Worm (Caenorhabditis elegans) whole organism, young adult: ENCODE data around the gene K03B4.4.

Experiments
- B0019.2 ChIP-seq: fragments of 200-800 bp; sonication (Bioruptor generic); conservative IDR thresholded peaks from 2 replicates; pipeline ENCODE4 v1.3.6; 2022; ENCODE audit warnings: missing genetic modification reagents, missing genetic modification characterization, missing compliant biosample characterization
- B0035.1 ChIP-seq: sonication (generic microtip); optimal IDR thresholded peaks from 2 replicates; lab custom pipeline; 2016; ENCODE audit warnings: missing genetic modification characterization, mild to moderate bottlenecking, missing compliant biosample characterization, missing genotype, missing genetic modification reagents
- C17E4.6 ChIP-seq: fragments of 200-800 bp; sonication (Bioruptor generic); IDR thresholded peaks from 2 replicates; pipeline ENCODE4 v1.3.6; 2022; ENCODE audit warnings: missing genetic modification reagents, missing genetic modification characterization, missing compliant biosample characterization
- D2030.7 ChIP-seq: fragments of 200-800 bp; sonication (Bioruptor generic); IDR thresholded peaks from 2 replicates; pipeline ENCODE4 v1.3.6; 2022; ENCODE audit warnings: missing genetic modification reagents, missing genetic modification characterization, missing compliant biosample characterization
- F10E7.11 ChIP-seq: sonication (generic microtip); optimal IDR thresholded peaks from 2 replicates; lab custom pipeline; 2017; ENCODE audit warnings: mild to moderate bottlenecking, missing genetic modification characterization, moderate library complexity, missing compliant biosample characterization
- F23B12.7 ChIP-seq: sonication (generic microtip); optimal IDR thresholded peaks from 2 replicates; lab custom pipeline; 2017; ENCODE audit warnings: missing genetic modification characterization, mild to moderate bottlenecking, missing compliant biosample characterization, antibody characterized with exemption, moderate library complexity; ENCODE audit not compliant: insufficient read depth
- F49E8.2 ChIP-seq: sonication (generic microtip); optimal IDR thresholded peaks from 3 replicates; lab custom pipeline; 2017; ENCODE audit warnings: missing genetic modification characterization, mild to moderate bottlenecking, missing compliant biosample characterization, antibody characterized with exemption, moderate library complexity; ENCODE audit not compliant: insufficient read depth
- F57A8.1 ChIP-seq: fragments of 200-800 bp; sonication (Bioruptor generic); optimal IDR thresholded peaks from 2 replicates; lab custom pipeline; 2018; ENCODE audit warnings: mild to moderate bottlenecking, missing genetic modification characterization, moderate library complexity, missing compliant biosample characterization
- Y53F4B.3 ChIP-seq: fragments of 200-800 bp; sonication (Bioruptor generic); IDR thresholded peaks from 2 replicates; pipeline ENCODE4 v1.3.6; 2022; ENCODE audit warnings: missing genetic modification reagents, missing genetic modification characterization, missing compliant biosample characterization
- Y53G8AR.9 ChIP-seq: fragments of 200-800 bp; sonication (Bioruptor generic); conservative IDR thresholded peaks from 2 replicates; pipeline ENCODE4 v1.3.6; 2022; ENCODE audit warnings: missing genetic modification reagents, missing genetic modification characterization, missing compliant biosample characterization
- Y56A3A.18 ChIP-seq: fragments of 200-800 bp; sonication (Bioruptor generic); IDR thresholded peaks from 2 replicates; pipeline ENCODE4 v1.3.6; 2022; ENCODE audit warnings: missing genetic modification reagents, missing genetic modification characterization, missing compliant biosample characterization
- ama-1 ChIP-seq, 3 experiments: fragments of 150-350 bp in 1 of 3; sonication (generic microtip) in 2 of 3; optimal IDR thresholded peaks; 2 replicates each; lab custom pipeline; 2014 to 2018; ENCODE audit warnings: missing biosample characterization in 2 of 3, missing genetic modification characterization in 2 of 3, missing genetic modification reagents in 2 of 3
- aptf-2 ChIP-seq: fragments of 200-800 bp; sonication (Bioruptor generic); conservative IDR thresholded peaks from 2 replicates; pipeline ENCODE4 v1.3.6; 2022; ENCODE audit warnings: missing genetic modification reagents, missing genetic modification characterization, missing compliant biosample characterization
- attf-6 ChIP-seq: fragments of 200-800 bp; sonication (Bioruptor generic); IDR thresholded peaks from 2 replicates; pipeline ENCODE4 v1.3.6; 2022; ENCODE audit warnings: missing genetic modification reagents, missing genetic modification characterization, missing compliant biosample characterization
- cebp-1 ChIP-seq, 2 experiments: fragments of 200-800 bp in 1 of 2; sonication (Bioruptor generic) in 1 of 2; sonication (generic microtip) in 1 of 2; IDR thresholded peaks in 1 of 2; optimal IDR thresholded peaks in 1 of 2; 2 replicates each; pipeline versions ENCODE4 v1.3.6 to Lab custom; 2017 to 2022; ENCODE audit warnings: missing compliant biosample characterization in 2 of 2, missing genetic modification characterization in 2 of 2, mild to moderate bottlenecking in 1 of 2, missing genetic modification reagents in 1 of 2, moderate library complexity in 1 of 2
- cebp-2 ChIP-seq: fragments of 200-800 bp; sonication (Bioruptor generic); IDR thresholded peaks from 2 replicates; pipeline ENCODE4 v1.3.6; 2022; ENCODE audit warnings: missing genetic modification characterization, missing compliant biosample characterization
- ceh-100 ChIP-seq: fragments of 200-800 bp; sonication (Bioruptor generic); IDR thresholded peaks from 2 replicates; pipeline ENCODE4 v1.3.6; 2022; ENCODE audit warnings: missing genetic modification reagents, missing genetic modification characterization, missing compliant biosample characterization
- ceh-27 ChIP-seq: fragments of 200-800 bp; sonication (Bioruptor generic); optimal IDR thresholded peaks from 2 replicates; lab custom pipeline; 2018; ENCODE audit warnings: mild to moderate bottlenecking, missing genetic modification characterization, moderate library complexity, missing compliant biosample characterization
- ceh-58 ChIP-seq: fragments of 200-800 bp; sonication (Bioruptor generic); IDR thresholded peaks from 2 replicates; pipeline ENCODE4 v1.3.6; 2022; ENCODE audit warnings: missing genetic modification characterization, missing compliant biosample characterization
- ceh-79 ChIP-seq: sonication (generic microtip); optimal IDR thresholded peaks from 2 replicates; lab custom pipeline; 2017; ENCODE audit warnings: mild to moderate bottlenecking, missing genetic modification characterization, missing compliant biosample characterization
- ceh-91 ChIP-seq: fragments of 200-800 bp; sonication (Bioruptor generic); IDR thresholded peaks from 2 replicates; pipeline ENCODE4 v1.3.6; 2022; ENCODE audit warnings: missing genetic modification reagents, missing genetic modification characterization, missing compliant biosample characterization
- die-1 ChIP-seq: sonication (generic microtip); optimal IDR thresholded peaks from 2 replicates; lab custom pipeline; 2016; ENCODE audit warnings: missing genotype, mild to moderate bottlenecking, missing genetic modification characterization, missing compliant biosample characterization
- ekl-4 ChIP-seq: fragments of 200-800 bp; sonication (Bioruptor generic); IDR thresholded peaks from 2 replicates; pipeline ENCODE4 v1.3.6; 2022; ENCODE audit warnings: missing genetic modification reagents, missing genetic modification characterization, missing compliant biosample characterization
- gei-17 ChIP-seq: fragments of 200-800 bp; sonication (Bioruptor generic); optimal IDR thresholded peaks from 2 replicates; lab custom pipeline; 2018; ENCODE audit warnings: mild to moderate bottlenecking, missing genetic modification characterization, missing compliant biosample characterization
- hlh-12 ChIP-seq: sonication (generic microtip); optimal IDR thresholded peaks from 2 replicates; lab custom pipeline; 2016; ENCODE audit warnings: missing genetic modification characterization, missing compliant biosample characterization
- hlh-26 ChIP-seq: fragments of 200-800 bp; sonication (Bioruptor generic); conservative IDR thresholded peaks from 2 replicates; pipeline ENCODE4 v1.3.6; 2022; ENCODE audit warnings: missing genetic modification reagents, missing genetic modification characterization, missing compliant biosample characterization
- hmg-1.2 ChIP-seq: fragments of 200-800 bp; sonication (Bioruptor generic); IDR thresholded peaks from 2 replicates; pipeline ENCODE4 v1.3.6; 2022; ENCODE audit warnings: missing genetic modification reagents, missing genetic modification characterization, missing compliant biosample characterization
- lag-1 ChIP-seq: fragments of 200-800 bp; sonication (Bioruptor generic); IDR thresholded peaks from 2 replicates; pipeline ENCODE4 v1.3.6; 2022; ENCODE audit warnings: missing genetic modification reagents, missing genetic modification characterization, missing compliant biosample characterization
- let-607 ChIP-seq, 2 experiments: fragments of 200-800 bp in 1 of 2; sonication (Bioruptor generic) in 1 of 2; sonication (generic microtip) in 1 of 2; optimal IDR thresholded peaks; 2 replicates each; lab custom pipeline; 2016 to 2018; ENCODE audit warnings: mild to moderate bottlenecking in 2 of 2, missing compliant biosample characterization in 2 of 2, missing genetic modification characterization in 2 of 2, moderate library complexity in 2 of 2, missing genotype in 1 of 2
- lir-1 ChIP-seq: fragments of 200-800 bp; sonication (Bioruptor generic); conservative IDR thresholded peaks from 2 replicates; pipeline ENCODE4 v1.3.6; 2022; ENCODE audit warnings: missing genetic modification reagents, missing genetic modification characterization, missing compliant biosample characterization
- madf-10 ChIP-seq: sonication (generic microtip); optimal IDR thresholded peaks from 2 replicates; lab custom pipeline; 2016; ENCODE audit warnings: mild to moderate bottlenecking, missing genetic modification characterization, missing compliant biosample characterization
- madf-6 ChIP-seq: fragments of 200-800 bp; sonication (Bioruptor generic); IDR thresholded peaks from 2 replicates; pipeline ENCODE4 v1.3.6; 2022; ENCODE audit warnings: missing genetic modification reagents, missing genetic modification characterization, missing compliant biosample characterization
- mel-28 ChIP-seq: sonication (generic microtip); optimal IDR thresholded peaks from 2 replicates; lab custom pipeline; 2016; ENCODE audit warnings: borderline replicate concordance, mild to moderate bottlenecking, missing genetic modification characterization, missing compliant biosample characterization
- nhr-27 ChIP-seq: fragments of 200-800 bp; sonication (Bioruptor generic); optimal IDR thresholded peaks from 2 replicates; lab custom pipeline; 2018; ENCODE audit warnings: mild to moderate bottlenecking, missing genetic modification characterization, moderate library complexity, missing compliant biosample characterization
- nhr-80 ChIP-seq: sonication (generic microtip); optimal IDR thresholded peaks from 2 replicates; lab custom pipeline; 2016; ENCODE audit warnings: missing genetic modification characterization, missing compliant biosample characterization
- rcor-1 ChIP-seq: fragments of 200-800 bp; sonication (Bioruptor generic); IDR thresholded peaks from 2 replicates; pipeline ENCODE4 v1.3.6; 2022; ENCODE audit warnings: missing genetic modification reagents, missing genetic modification characterization, missing compliant biosample characterization
- rec-8 ChIP-seq, 2 experiments: sonication (generic microtip); optimal IDR thresholded peaks; 2 replicates each; lab custom pipeline; 2016; ENCODE audit warnings: mild to moderate bottlenecking in 2 of 2, missing genetic modification characterization in 2 of 2, missing genetic modification reagents in 2 of 2, missing genotype in 2 of 2, missing biosample characterization in 1 of 2, missing compliant biosample characterization in 1 of 2, moderate library complexity in 1 of 2
- repo-1 ChIP-seq: sonication (generic microtip); optimal IDR thresholded peaks from 2 replicates; lab custom pipeline; 2017; ENCODE audit warnings: mild to moderate bottlenecking, missing genetic modification characterization, missing compliant biosample characterization
- snpc-1.3 ChIP-seq: sonication (generic microtip); optimal IDR thresholded peaks from 2 replicates; lab custom pipeline; 2017; ENCODE audit warnings: missing genetic modification characterization, mild to moderate bottlenecking, missing compliant biosample characterization, antibody characterized with exemption, moderate library complexity, missing genotype, missing genetic modification reagents; ENCODE audit not compliant: insufficient read depth
- snpc-3.4 ChIP-seq: sonication (generic microtip); optimal IDR thresholded peaks from 2 replicates; lab custom pipeline; 2017; ENCODE audit warnings: missing genetic modification characterization, mild to moderate bottlenecking, missing compliant biosample characterization, antibody characterized with exemption, moderate library complexity, missing genotype, missing genetic modification reagents
- tbp1 ChIP-seq: fragments of 200-800 bp; sonication (Bioruptor generic); optimal IDR thresholded peaks from 2 replicates; lab custom pipeline; 2018; ENCODE audit warnings: mild to moderate bottlenecking, missing genetic modification characterization, missing compliant biosample characterization
- tlf-1 ChIP-seq: fragments of 200-800 bp; sonication (Bioruptor generic); optimal IDR thresholded peaks from 2 replicates; lab custom pipeline; 2018; ENCODE audit warnings: mild to moderate bottlenecking, missing genetic modification characterization, missing compliant biosample characterization
- unc-130 ChIP-seq: sonication (generic microtip); optimal IDR thresholded peaks from 2 replicates; lab custom pipeline; 2016; ENCODE audit warnings: missing genetic modification reagents, missing genetic modification characterization, missing compliant biosample characterization
- ztf-26 ChIP-seq: sonication (generic microtip); optimal IDR thresholded peaks from 2 replicates; lab custom pipeline; 2017; ENCODE audit warnings: missing genetic modification characterization, missing compliant biosample characterization
- ztf-6 ChIP-seq: fragments of 200-800 bp; sonication (Bioruptor generic); IDR thresholded peaks from 2 replicates; pipeline ENCODE4 v1.3.6; 2022; ENCODE audit warnings: missing genetic modification reagents, missing genetic modification characterization, missing compliant biosample characterization

The K03B4.4 gene

DNA sequence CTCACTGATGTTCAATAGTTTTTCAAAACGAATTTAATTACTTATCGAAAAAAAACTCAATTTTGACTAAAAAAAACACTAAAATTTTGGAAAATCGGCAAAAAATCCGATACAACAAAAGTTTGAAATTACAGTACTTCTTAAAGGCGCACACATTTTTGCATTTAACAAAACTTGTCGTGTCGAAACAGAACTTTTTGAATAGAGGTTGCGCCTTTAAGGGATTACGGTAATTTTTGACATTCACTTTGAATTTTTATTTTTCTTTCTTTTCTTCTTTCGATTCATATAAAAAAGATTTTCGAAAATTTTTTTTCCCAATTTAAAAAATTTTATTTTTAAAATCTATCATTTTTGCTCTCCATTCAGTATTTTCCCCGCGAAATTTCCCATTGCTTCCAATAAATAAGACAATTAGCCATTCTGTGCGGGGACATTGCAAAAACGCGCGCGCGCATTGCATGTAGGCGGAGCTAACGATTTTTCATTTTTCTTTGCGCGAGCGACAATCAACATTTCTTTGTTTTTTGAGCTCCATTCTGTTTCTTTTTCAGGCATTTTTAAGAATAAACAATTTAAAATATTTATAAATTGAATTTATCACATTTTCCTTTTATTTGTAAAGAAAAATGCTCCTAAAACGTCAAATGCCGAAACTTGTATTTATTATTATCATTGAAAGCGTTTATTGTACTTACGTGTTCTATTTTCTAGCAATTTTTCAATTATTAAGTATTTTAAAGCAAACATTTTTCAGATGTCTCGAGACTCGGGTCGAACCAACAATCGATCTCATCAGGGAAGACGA is 49.6 kb downstream of the K03B4.4 start, which contains the start of gene F39G3.3 (continued):
- peak; percentile 65 for TF ChIP-seq tlf-1 (GFP tag; lab: Kevin White, UChicago)
- no peak for TF ChIP-seq B0019.2 (GFP tag; lab: Robert Waterston, UW)
- peak; percentile 97 for TF ChIP-seq madf-6 (GFP tag; lab: Robert Waterston, UW)
- TF ChIP-seq cebp-1 (GFP tag; IDR thresholded peaks at IDR 0.05; lab: Robert Waterston, UW), result no peak
- TF ChIP-seq cebp-1 (tag; optimal IDR thresholded peaks at IDR 0.05; lab: Kevin White, UChicago), result peak; percentile 62
- peak; percentile 24 for TF ChIP-seq ceh-27
- TF ChIP-seq cebp-2, result no peak
- TF ChIP-seq ztf-26 (tag; lab: Kevin White, UChicago), result no peak
- TF ChIP-seq ceh-79 (tag; lab: Kevin White, UChicago), result no peak
- TF ChIP-seq hlh-12, result no peak
- no peak for TF ChIP-seq rec-8 (tag; optimal IDR thresholded peaks at IDR 0.05; lab: Kevin White, UChicago)
- TF ChIP-seq B0035.1 (tag; lab: Kevin White, UChicago), result no peak
- no peak for TF ChIP-seq nhr-27
- TF ChIP-seq ceh-100, result no peak
- 0 out of 2 replicates have a peak, but pooled peaks have one; percentile 8 for TF ChIP-seq attf-6 (GFP tag; lab: Robert Waterston, UW)
- no peak for TF ChIP-seq ztf-6 (GFP tag; lab: Robert Waterston, UW)
- TF ChIP-seq let-607 (tag; optimal IDR thresholded peaks at IDR 0.05; lab: Kevin White, UChicago), result peak in 1 of 2 experiments; percentile 30
- peak; percentile 55; the same call in 1 of the 2 replicates for TF ChIP-seq C17E4.6
- no peak for TF ChIP-seq Y53G8AR.9 (GFP tag; lab: Robert Waterston, UW)
- TF ChIP-seq nhr-80 (tag; lab: Kevin White, UChicago), result peak; percentile 32
- no peak for TF ChIP-seq F10E7.11 (tag; lab: Kevin White, UChicago)
- TF ChIP-seq madf-10, result peak; percentile 32
- TF ChIP-seq snpc-1.3 (tag; lab: Kevin White, UChicago), result peak; percentile 67
- no peak for TF ChIP-seq aptf-2 (GFP tag; lab: Robert Waterston, UW)
- TF ChIP-seq F23B12.7 (tag; lab: Kevin White, UChicago), result peak; percentile 46
- peak; percentile 79 for TF ChIP-seq ceh-91
- TF ChIP-seq mel-28 (tag; lab: Kevin White, UChicago), result no peak
- TF ChIP-seq lir-1 (GFP tag; lab: Robert Waterston, UW), result peak; percentile 40; the same call in 1 of the 2 replicates
- no peak for TF ChIP-seq hlh-26
- no peak for TF ChIP-seq ceh-58 (GFP tag; lab: Robert Waterston, UW)
- no peak for TF ChIP-seq repo-1 (tag; lab: Kevin White, UChicago)
- TF ChIP-seq rcor-1 (GFP tag; lab: Robert Waterston, UW), result no peak
- peak; percentile 30 for TF ChIP-seq die-1 (tag; lab: Kevin White, UChicago)
- TF ChIP-seq tbp1 (GFP tag; lab: Kevin White, UChicago), result peak; percentile 48
- no peak for TF ChIP-seq Y53F4B.3
- peak; percentile 25 for TF ChIP-seq F49E8.2
- peak; percentile 82 for TF ChIP-seq D2030.7 (GFP tag; lab: Robert Waterston, UW)
- peak; percentile 76 for TF ChIP-seq unc-130 (GFP tag; lab: Kevin White, UChicago)
- peak; percentile 53 for TF ChIP-seq hmg-1.2
- TF ChIP-seq ekl-4, result peak; percentile 52; the same call in 1 of the 2 replicates
- no peak for TF ChIP-seq ama-1 (optimal IDR thresholded peaks at IDR 0.05; lab: Kevin White, UChicago)
- no peak for TF ChIP-seq ama-1 (GFP tag; optimal IDR thresholded peaks at IDR 0.05; lab: Kevin White, UChicago)
- no peak for TF ChIP-seq gei-17 (GFP tag; lab: Kevin White, UChicago)
- TF ChIP-seq Y56A3A.18 (GFP tag; lab: Robert Waterston, UW), result no peak
- TF ChIP-seq F57A8.1, result no peak
- TF ChIP-seq snpc-3.4 (tag; lab: Kevin White, UChicago), result no peak
- TF ChIP-seq lag-1, result no peak
